Worm (Caenorhabditis elegans): ENCODE data around the gene D1086.9.

Gene D1086.9

ce11 chrV:14147114-14147513 lies 43.0 kb downstream of the D1086.9 start:
- no peak for TF ChIP-seq klf-2 (GFP tag; conservative IDR thresholded peaks at IDR 0.05)
- no peak for TF ChIP-seq tab-1 (GFP tag; IDR thresholded peaks at IDR 0.05)
- TF ChIP-seq ztf-29 (GFP tag; IDR thresholded peaks at IDR 0.05): no peak
- TF ChIP-seq T22C8.4 (GFP tag; IDR thresholded peaks at IDR 0.05): no peak
- TF ChIP-seq cog-1 (tag; optimal IDR thresholded peaks at IDR 0.05): no peak
- no peak for TF ChIP-seq med-1 (GFP tag; optimal IDR thresholded peaks at IDR 0.05; ENCODE audit: insufficient read depth)
- no peak for TF ChIP-seq flt-1 (GFP tag; IDR thresholded peaks at IDR 0.05)
- no peak for TF ChIP-seq ztf-23 (GFP tag; IDR thresholded peaks at IDR 0.05)
- TF ChIP-seq ref-1 (GFP tag; conservative IDR thresholded peaks at IDR 0.05): no peak

- TF ChIP-seq med-1 (GFP tag; optimal IDR thresholded peaks at IDR 0.05; ENCODE audit: insufficient read depth): no peak
- no peak for TF ChIP-seq ztf-23 (GFP tag; IDR thresholded peaks at IDR 0.05)
- TF ChIP-seq ref-1 (GFP tag; conservative IDR thresholded peaks at IDR 0.05): no peak
- no peak for TF ChIP-seq cog-1 (tag; optimal IDR thresholded peaks at IDR 0.05)
- no peak for TF ChIP-seq T22C8.4 (GFP tag; IDR thresholded peaks at IDR 0.05)
- TF ChIP-seq tab-1 (GFP tag; IDR thresholded peaks at IDR 0.05): no peak
- TF ChIP-seq flt-1 (GFP tag; IDR thresholded peaks at IDR 0.05): no peak
- TF ChIP-seq klf-2 (GFP tag; conservative IDR thresholded peaks at IDR 0.05): no peak
- no peak for TF ChIP-seq ztf-29 (GFP tag; IDR thresholded peaks at IDR 0.05)
Observed at ce11 chrV:14149125-14149524, 45.1 kb downstream of the D1086.9 start.

- TF ChIP-seq T22C8.4 (GFP tag; IDR thresholded peaks at IDR 0.05) (no peak), cog-1 (tag; optimal IDR thresholded peaks at IDR 0.05) (no peak), ztf-23 (GFP tag; IDR thresholded peaks at IDR 0.05) (no peak), ref-1 (GFP tag; conservative IDR thresholded peaks at IDR 0.05) (no peak), tab-1 (GFP tag; IDR thresholded peaks at IDR 0.05) (no peak), klf-2 (GFP tag; conservative IDR thresholded peaks at IDR 0.05) (no peak), med-1 (GFP tag; optimal IDR thresholded peaks at IDR 0.05; ENCODE audit: insufficient read depth) (no peak)
Observed at ce11 chrV:14150966-14151365, 46.9 kb downstream of the D1086.9 start.

- TF ChIP-seq klf-2 (GFP tag; conservative IDR thresholded peaks at IDR 0.05) (no peak), ztf-23 (GFP tag; IDR thresholded peaks at IDR 0.05) (no peak), ref-1 (GFP tag; conservative IDR thresholded peaks at IDR 0.05) (no peak), cog-1 (tag; optimal IDR thresholded peaks at IDR 0.05) (peak; percentile 5), tab-1 (GFP tag; IDR thresholded peaks at IDR 0.05) (no peak), flt-1 (GFP tag; IDR thresholded peaks at IDR 0.05) (no peak)
Observed at ce11 chrV:14153615-14154014, 49.5 kb downstream of the D1086.9 start.

Data from whole organism, midembryonic.